Fruit fly (Drosophila melanogaster) whole organism, embryonic: ENCODE measurements around the gene RpS3.

Experiments used
- CG10147 ChIP-seq: fragments of 200-800 bp; sonication (Bioruptor generic); optimal IDR thresholded peaks from 2 replicates; lab custom pipeline; 2019; ENCODE audit warnings: missing biosample characterization, mild to moderate bottlenecking, missing genetic modification characterization, moderate library complexity
- CG10267 ChIP-seq: fragments of 200-800 bp; sonication (Bioruptor generic); optimal IDR thresholded peaks from 2 replicates; lab custom pipeline; 2018; ENCODE audit warnings: missing biosample characterization, mild to moderate bottlenecking, missing genetic modification characterization, moderate library complexity
- CG11093 ChIP-seq: fragments of 200-800 bp; sonication (Bioruptor generic); IDR thresholded peaks from 3 replicates; pipeline ENCODE4 v1.3.6; 2022; ENCODE audit warnings: missing biosample characterization, missing genetic modification characterization
- CG11247 ChIP-seq: fragments of 200-800 bp; sonication (Bioruptor generic); IDR thresholded peaks from 2 replicates; pipeline ENCODE4 v1.3.6; 2022; ENCODE audit warnings: missing biosample characterization, missing genetic modification characterization
- CG11696 ChIP-seq: fragments of 200-800 bp; sonication (Bioruptor generic); IDR thresholded peaks from 2 replicates; pipeline ENCODE4 v1.3.6; 2022; ENCODE audit warnings: missing biosample characterization, missing genetic modification characterization
- CG12942 ChIP-seq: fragments of 200-800 bp; sonication (Bioruptor generic); optimal IDR thresholded peaks from 3 replicates; lab custom pipeline; 2016; ENCODE audit warnings: missing biosample characterization, missing genetic modification characterization
- CG15011 ChIP-seq: fragments of 200-800 bp; sonication (Bioruptor generic); optimal IDR thresholded peaks from 3 replicates; lab custom pipeline; 2018; ENCODE audit warnings: missing biosample characterization, mild to moderate bottlenecking, missing genetic modification characterization
- CG16779 ChIP-seq: fragments of 200-800 bp; sonication (Bioruptor generic); IDR thresholded peaks from 2 replicates; pipeline ENCODE4 v1.3.6; 2022; ENCODE audit warnings: missing biosample characterization, missing genetic modification characterization
- CG17361 ChIP-seq: fragments of 200-800 bp; sonication (Bioruptor generic); IDR thresholded peaks from 3 replicates; pipeline ENCODE4 v1.3.6; 2022; ENCODE audit warnings: missing biosample characterization, missing genetic modification characterization
- CG18011 ChIP-seq: fragments of 200-800 bp; sonication (Bioruptor generic); optimal IDR thresholded peaks from 2 replicates; lab custom pipeline; 2017; ENCODE audit warnings: missing biosample characterization, missing genetic modification characterization, mild to moderate bottlenecking, moderate library complexity, missing genotype
- CG33213 ChIP-seq: fragments of 200-800 bp; sonication (Bioruptor generic); optimal IDR thresholded peaks from 3 replicates; lab custom pipeline; 2016; ENCODE audit warnings: missing biosample characterization, missing genetic modification characterization
- CG4617 ChIP-seq: fragments of 200-800 bp; sonication (Bioruptor generic); optimal IDR thresholded peaks from 3 replicates; lab custom pipeline; 2016; ENCODE audit warnings: missing biosample characterization, missing genetic modification characterization, borderline replicate concordance
- CG5245 ChIP-seq: fragments of 200-800 bp; sonication (Bioruptor generic); optimal IDR thresholded peaks from 3 replicates; lab custom pipeline; 2016; ENCODE audit warnings: missing biosample characterization, missing genetic modification characterization
- CG5953 ChIP-seq: fragments of 200-800 bp; sonication (Bioruptor generic); IDR thresholded peaks from 2 replicates; pipeline ENCODE4 v1.3.6; 2022; ENCODE audit warnings: missing biosample characterization, missing genetic modification characterization
- CG6654 ChIP-seq: fragments of 200-800 bp; sonication (Bioruptor generic); optimal IDR thresholded peaks from 2 replicates; lab custom pipeline; 2017; ENCODE audit warnings: missing biosample characterization, mild to moderate bottlenecking, missing genetic modification characterization
- CG6791 ChIP-seq: fragments of 200-800 bp; sonication (Bioruptor generic); IDR thresholded peaks from 3 replicates; pipeline ENCODE4 v1.3.6; 2022; ENCODE audit warnings: missing biosample characterization, missing genetic modification characterization; ENCODE audit not compliant: partially characterized antibody
- CG7928 ChIP-seq: fragments of 200-800 bp; sonication (Bioruptor generic); optimal IDR thresholded peaks from 2 replicates; lab custom pipeline; 2017; ENCODE audit warnings: missing biosample characterization, mild to moderate bottlenecking, missing genetic modification characterization
- CG8765 ChIP-seq: fragments of 200-800 bp; sonication (Bioruptor generic); IDR thresholded peaks from 2 replicates; pipeline ENCODE4 v1.3.6; 2022; ENCODE audit warnings: missing biosample characterization, missing genetic modification characterization
- CG9817 ChIP-seq: fragments of 200-800 bp; sonication (Bioruptor generic); optimal IDR thresholded peaks from 2 replicates; lab custom pipeline; 2018; ENCODE audit warnings: missing biosample characterization, mild to moderate bottlenecking, missing genetic modification characterization, moderate library complexity
- Dad ChIP-seq: fragments of 200-800 bp; sonication (Bioruptor generic); optimal IDR thresholded peaks from 3 replicates; lab custom pipeline; 2016; ENCODE audit warnings: missing biosample characterization, missing genetic modification characterization
- Dll ChIP-seq: fragments of 200-800 bp; sonication (Bioruptor generic); IDR thresholded peaks from 4 replicates; pipeline ENCODE4 v1.3.6; 2022; ENCODE audit warnings: missing biosample characterization, missing genetic modification characterization; ENCODE audit not compliant: partially characterized antibody
- Doc2 ChIP-seq: fragments of 200-800 bp; sonication (Bioruptor generic); IDR thresholded peaks from 2 replicates; pipeline ENCODE4 v1.3.6; 2022; ENCODE audit warnings: missing biosample characterization, missing genetic modification characterization
- Doc3 ChIP-seq: fragments of 200-800 bp; sonication (Bioruptor generic); IDR thresholded peaks from 3 replicates; pipeline ENCODE4 v1.3.6; 2022; ENCODE audit warnings: missing biosample characterization, missing genetic modification characterization; ENCODE audit not compliant: partially characterized antibody
- Fer1 ChIP-seq: fragments of 200-800 bp; sonication (Bioruptor generic); optimal IDR thresholded peaks from 2 replicates; lab custom pipeline; 2017; ENCODE audit warnings: missing biosample characterization, mild to moderate bottlenecking, missing genetic modification characterization
- Hmx ChIP-seq: fragments of 200-800 bp; sonication (Bioruptor generic); optimal IDR thresholded peaks from 2 replicates; lab custom pipeline; 2016; ENCODE audit warnings: missing biosample characterization, missing genetic modification characterization
- MTF-1 ChIP-seq: fragments of 200-800 bp; sonication (Bioruptor generic); optimal IDR thresholded peaks from 2 replicates; lab custom pipeline; 2018; ENCODE audit warnings: missing biosample characterization, mild to moderate bottlenecking, missing genetic modification characterization, borderline replicate concordance
- NfI ChIP-seq: fragments of 200-800 bp; sonication (Bioruptor generic); optimal IDR thresholded peaks from 3 replicates; lab custom pipeline; 2018; ENCODE audit warnings: missing biosample characterization, mild to moderate bottlenecking, missing genetic modification characterization, moderate library complexity
- Oaz ChIP-seq: fragments of 200-800 bp; sonication (Bioruptor generic); IDR thresholded peaks from 2 replicates; pipeline ENCODE4 v1.3.6; 2022; ENCODE audit warnings: missing biosample characterization, missing genetic modification characterization
- Opbp ChIP-seq: fragments of 200-800 bp; sonication (Bioruptor generic); IDR thresholded peaks from 3 replicates; pipeline ENCODE4 v1.3.6; 2022; ENCODE audit warnings: missing biosample characterization, missing genetic modification characterization; ENCODE audit not compliant: partially characterized antibody
- Rfx ChIP-seq: fragments of 200-800 bp; sonication (Bioruptor generic); IDR thresholded peaks from 2 replicates; pipeline ENCODE4 v1.3.6; 2022; ENCODE audit warnings: missing biosample characterization, missing genetic modification characterization
- Tbp ChIP-seq: fragments of >200 bp; optimal IDR thresholded peaks from 2 replicates; lab custom pipeline; 2018; ENCODE audit warnings: missing biosample characterization, missing genetic modification characterization
- Xrp1 ChIP-seq: fragments of 200-800 bp; sonication (Bioruptor generic); IDR thresholded peaks from 2 replicates; pipeline ENCODE4 v1.3.6; 2022; ENCODE audit warnings: missing biosample characterization, missing genetic modification characterization
- aop ChIP-seq: fragments of 200-800 bp; sonication (Bioruptor generic); IDR thresholded peaks from 2 replicates; pipeline ENCODE4 v1.3.6; 2022; ENCODE audit warnings: missing biosample characterization, missing genetic modification characterization
- ara ChIP-seq: fragments of 200-800 bp; sonication (Bioruptor generic); IDR thresholded peaks from 2 replicates; pipeline ENCODE4 v1.3.6; 2022; ENCODE audit warnings: missing biosample characterization, missing genetic modification characterization
- cg ChIP-seq: fragments of 200-800 bp; sonication (Bioruptor generic); optimal IDR thresholded peaks from 3 replicates; lab custom pipeline; 2019; ENCODE audit warnings: missing biosample characterization, mild to moderate bottlenecking, missing genetic modification characterization, moderate library complexity
- crol ChIP-seq: fragments of 200-800 bp; sonication (Bioruptor generic); IDR thresholded peaks from 2 replicates; pipeline ENCODE4 v1.3.6; 2022; ENCODE audit warnings: missing biosample characterization, missing genetic modification characterization
- dmrt99B ChIP-seq: fragments of 200-800 bp; sonication (Bioruptor generic); optimal IDR thresholded peaks from 2 replicates; lab custom pipeline; 2018; ENCODE audit warnings: missing biosample characterization, mild to moderate bottlenecking, missing genetic modification characterization, moderate library complexity
- ewg ChIP-seq: fragments of 200-800 bp; sonication (Bioruptor generic); optimal IDR thresholded peaks from 3 replicates; lab custom pipeline; 2017; ENCODE audit warnings: mild to moderate bottlenecking, missing biosample characterization, missing genetic modification reagents, missing genetic modification characterization
- fd102C ChIP-seq: fragments of 200-800 bp; sonication (Bioruptor generic); optimal IDR thresholded peaks from 2 replicates; lab custom pipeline; 2018; ENCODE audit warnings: missing biosample characterization, mild to moderate bottlenecking, missing genetic modification characterization, moderate library complexity
- fru ChIP-seq: fragments of >200 bp; optimal IDR thresholded peaks from 2 replicates; lab custom pipeline; 2017
- gsb-n ChIP-seq: fragments of 200-800 bp; sonication (Bioruptor generic); optimal IDR thresholded peaks from 3 replicates; lab custom pipeline; 2018; ENCODE audit warnings: missing biosample characterization, mild to moderate bottlenecking, missing genetic modification characterization
- ind ChIP-seq: fragments of 200-800 bp; sonication (Bioruptor generic); optimal IDR thresholded peaks from 3 replicates; lab custom pipeline; 2016; ENCODE audit warnings: missing biosample characterization, missing genetic modification characterization
- insv ChIP-seq, 2 experiments: fragments of 200-800 bp; sonication (Bioruptor generic); optimal IDR thresholded peaks; 3 replicates each; lab custom pipeline; 2016 to 2018; ENCODE audit warnings: missing biosample characterization in 2 of 2, missing genetic modification characterization in 2 of 2
- kah ChIP-seq: fragments of 200-800 bp; sonication (Bioruptor generic); optimal IDR thresholded peaks from 2 replicates; lab custom pipeline; 2018; ENCODE audit warnings: missing biosample characterization, mild to moderate bottlenecking, missing genetic modification characterization
- mam ChIP-seq: fragments of 200-800 bp; sonication (Bioruptor generic); optimal IDR thresholded peaks from 3 replicates; lab custom pipeline; 2016; ENCODE audit warnings: missing biosample characterization, missing genetic modification characterization
- org-1 ChIP-seq: fragments of 200-800 bp; sonication (Bioruptor generic); optimal IDR thresholded peaks from 2 replicates; lab custom pipeline; 2017; ENCODE audit warnings: missing biosample characterization, missing genetic modification characterization
- pb ChIP-seq: fragments of 200-800 bp; sonication (Bioruptor generic); optimal IDR thresholded peaks from 3 replicates; lab custom pipeline; 2016; ENCODE audit warnings: missing biosample characterization, missing genetic modification characterization
- pros ChIP-seq: fragments of 200-800 bp; sonication (Bioruptor generic); optimal IDR thresholded peaks from 3 replicates; lab custom pipeline; 2019; ENCODE audit warnings: missing biosample characterization, mild to moderate bottlenecking, missing genetic modification characterization, moderate library complexity
- row ChIP-seq: fragments of 200-800 bp; sonication (Bioruptor generic); IDR thresholded peaks from 3 replicates; pipeline ENCODE4 v1.3.6; 2022; ENCODE audit warnings: missing biosample characterization, missing genetic modification characterization
- wor ChIP-seq: fragments of 200-800 bp; sonication (Bioruptor generic); IDR thresholded peaks from 2 replicates; pipeline ENCODE4 v1.3.6; 2022; ENCODE audit warnings: missing biosample characterization, missing genetic modification characterization
- z ChIP-seq: fragments of 200-800 bp; sonication (Bioruptor generic); IDR thresholded peaks from 3 replicates; pipeline ENCODE4 v1.3.6; 2022; ENCODE audit warnings: missing biosample characterization, missing genetic modification characterization

Gene RpS3

dm6 chr3R:23345057-23345776 lies 13.4 kb upstream of the RpS3 start (continued):
- TF ChIP-seq org-1 (no peak), z (GFP tag; lab: Robert Waterston, UW) (no peak), Dad (GFP tag; lab: Kevin White, UChicago) (no peak), ewg (no peak), fru (lab: Kevin White, UChicago) (no peak), cg (GFP tag; lab: Kevin White, UChicago) (no peak), CG18011 (GFP tag; lab: Kevin White, UChicago) (no peak), ara (GFP tag; lab: Robert Waterston, UW) (peak; percentile 67), Opbp (GFP tag; lab: Robert Waterston, UW) (no peak), CG6791 (GFP tag; lab: Robert Waterston, UW) (no peak), wor (GFP tag; lab: Robert Waterston, UW) (no peak), CG17361 (GFP tag; lab: Robert Waterston, UW) (peak; percentile 62; the same call in 2 of the 3 replicates), CG8765 (GFP tag; lab: Robert Waterston, UW) (peak; percentile 9; the same call in 1 of the 2 replicates), Xrp1 (GFP tag; lab: Robert Waterston, UW) (peak; percentile 84), CG16779 (GFP tag; lab: Robert Waterston, UW) (no peak), fd102C (GFP tag; lab: Kevin White, UChicago) (no peak), MTF-1 (GFP tag; lab: Kevin White, UChicago) (no peak), insv (GFP tag; optimal IDR thresholded peaks at IDR 0.05; lab: Kevin White, UChicago) (no peak), CG4617 (GFP tag; lab: Kevin White, UChicago) (no peak), Rfx (GFP tag; lab: Robert Waterston, UW) (no peak), CG33213 (GFP tag; lab: Kevin White, UChicago) (no peak), Doc3 (GFP tag; lab: Robert Waterston, UW) (no peak), CG11093 (GFP tag; lab: Robert Waterston, UW) (no peak), NfI (GFP tag; lab: Kevin White, UChicago) (no peak), row (peak; percentile 58), ind (GFP tag; lab: Kevin White, UChicago) (no peak), Dll (no peak), CG9817 (no peak), CG10147 (GFP tag; lab: Kevin White, UChicago) (no peak), pros (GFP tag; lab: Kevin White, UChicago) (no peak), Doc2 (no peak), pb (GFP tag; lab: Kevin White, UChicago) (no peak), CG7928 (no peak), Oaz (no peak), CG11696 (no peak), Fer1 (GFP tag; lab: Kevin White, UChicago) (no peak), CG6654 (GFP tag; lab: Kevin White, UChicago) (no peak), dmrt99B (tag; lab: Kevin White, UChicago) (peak; percentile 10), Tbp (GFP tag; lab: Kevin White, UChicago) (no peak), CG11247 (GFP tag; lab: Robert Waterston, UW) (no peak), CG5953 (GFP tag; lab: Robert Waterston, UW) (no peak), CG5245 (GFP tag; lab: Kevin White, UChicago) (peak; percentile 5), CG12942 (GFP tag; lab: Kevin White, UChicago) (no peak), CG10267 (tag; lab: Kevin White, UChicago) (peak; percentile 79), CG15011 (GFP tag; lab: Kevin White, UChicago) (no peak), crol (GFP tag; lab: Robert Waterston, UW) (no peak), mam (GFP tag; lab: Kevin White, UChicago) (no peak), Hmx (GFP tag; lab: Kevin White, UChicago) (no peak), aop (GFP tag; lab: Robert Waterston, UW) (no peak), kah (GFP tag; lab: Kevin White, UChicago) (no peak), gsb-n (tag; lab: Kevin White, UChicago) (peak; percentile 75)
